Fruit fly (Drosophila melanogaster) whole organism, embryonic: ENCODE measurements around the gene Trm1.

ENCODE experiments used
- ATbp ChIP-seq: fragments of 200-800 bp; sonication (Bioruptor generic); optimal IDR thresholded peaks from 2 replicates; lab custom pipeline; 2017; ENCODE audit warnings: missing biosample characterization, mild to moderate bottlenecking, missing genetic modification characterization, missing genetic modification reagents
- CG10209 ChIP-seq: fragments of 200-800 bp; sonication (Bioruptor generic); optimal IDR thresholded peaks from 3 replicates; lab custom pipeline; 2017; ENCODE audit warnings: missing biosample characterization, mild to moderate bottlenecking, missing genetic modification characterization, missing genetic modification reagents
- CG10366 ChIP-seq: fragments of 200-800 bp; sonication (Bioruptor generic); IDR thresholded peaks from 2 replicates; pipeline ENCODE4 v1.3.6; 2022; ENCODE audit warnings: missing biosample characterization, missing genetic modification characterization
- CG11398 ChIP-seq: fragments of 200-800 bp; sonication (Bioruptor generic); optimal IDR thresholded peaks from 2 replicates; lab custom pipeline; 2016; ENCODE audit warnings: missing biosample characterization, missing genetic modification characterization
- CG11723 ChIP-seq: fragments of 200-800 bp; sonication (Bioruptor generic); optimal IDR thresholded peaks from 2 replicates; lab custom pipeline; 2017; ENCODE audit warnings: missing biosample characterization, mild to moderate bottlenecking, missing genetic modification characterization
- CG12769 ChIP-seq: fragments of 200-800 bp; sonication (Bioruptor generic); optimal IDR thresholded peaks from 2 replicates; lab custom pipeline; 2019; ENCODE audit warnings: missing biosample characterization, mild to moderate bottlenecking, missing genetic modification characterization, moderate library complexity
- CG17385 ChIP-seq: fragments of 200-800 bp; sonication (Bioruptor generic); optimal IDR thresholded peaks from 3 replicates; lab custom pipeline; 2018; ENCODE audit warnings: missing biosample characterization, mild to moderate bottlenecking, missing genetic modification characterization
- CG1832 ChIP-seq: fragments of 200-800 bp; sonication (Bioruptor generic); optimal IDR thresholded peaks from 2 replicates; lab custom pipeline; 2017; ENCODE audit warnings: missing biosample characterization, mild to moderate bottlenecking, missing genetic modification characterization, inconsistent platforms
- CG18619 ChIP-seq: fragments of 200-800 bp; sonication (Bioruptor generic); optimal IDR thresholded peaks from 3 replicates; lab custom pipeline; 2017; ENCODE audit warnings: missing biosample characterization, mild to moderate bottlenecking, missing genetic modification characterization
- CG30020 ChIP-seq: fragments of 200-800 bp; optimal IDR thresholded peaks from 2 replicates; lab custom pipeline; 2019; ENCODE audit warnings: missing biosample characterization, mild to moderate bottlenecking, missing genetic modification characterization, moderate library complexity
- CG31224 ChIP-seq: fragments of 200-800 bp; sonication (Bioruptor generic); IDR thresholded peaks from 2 replicates; pipeline ENCODE4 v1.3.6; 2022; ENCODE audit warnings: missing biosample characterization, missing genetic modification characterization
- CG34422 ChIP-seq: fragments of 200-800 bp; sonication (Bioruptor generic); IDR thresholded peaks from 3 replicates; pipeline ENCODE4 v1.3.6; 2022; ENCODE audit warnings: missing biosample characterization, missing genetic modification characterization
- CG4282 ChIP-seq: fragments of 200-800 bp; sonication (Bioruptor generic); optimal IDR thresholded peaks from 2 replicates; lab custom pipeline; 2016; ENCODE audit warnings: missing biosample characterization, missing genetic modification characterization
- CG6654 ChIP-seq: fragments of 200-800 bp; sonication (Bioruptor generic); optimal IDR thresholded peaks from 2 replicates; lab custom pipeline; 2017; ENCODE audit warnings: missing biosample characterization, mild to moderate bottlenecking, missing genetic modification characterization
- CG6765 ChIP-seq: fragments of 200-800 bp; sonication (Bioruptor generic); optimal IDR thresholded peaks from 3 replicates; lab custom pipeline; 2017; ENCODE audit warnings: missing biosample characterization, mild to moderate bottlenecking, missing genetic modification characterization
- CG6791 ChIP-seq: fragments of 200-800 bp; sonication (Bioruptor generic); IDR thresholded peaks from 3 replicates; pipeline ENCODE4 v1.3.6; 2022; ENCODE audit warnings: missing biosample characterization, missing genetic modification characterization; ENCODE audit not compliant: partially characterized antibody
- CG6813 ChIP-seq: fragments of 200-800 bp; sonication (Bioruptor generic); optimal IDR thresholded peaks from 2 replicates; lab custom pipeline; 2017; ENCODE audit warnings: missing biosample characterization, missing genetic modification characterization, mild to moderate bottlenecking, moderate library complexity, missing genetic modification reagents
- CG7987 ChIP-seq: fragments of 200-800 bp; sonication (Bioruptor generic); optimal IDR thresholded peaks from 2 replicates; lab custom pipeline; 2018; ENCODE audit warnings: missing biosample characterization, mild to moderate bottlenecking, missing genetic modification characterization, moderate library complexity
- CG9727 ChIP-seq: fragments of 200-800 bp; sonication (Bioruptor generic); optimal IDR thresholded peaks from 3 replicates; lab custom pipeline; 2017; ENCODE audit warnings: missing biosample characterization, mild to moderate bottlenecking, missing genetic modification characterization
- CG9817 ChIP-seq: fragments of 200-800 bp; sonication (Bioruptor generic); optimal IDR thresholded peaks from 2 replicates; lab custom pipeline; 2018; ENCODE audit warnings: missing biosample characterization, mild to moderate bottlenecking, missing genetic modification characterization, moderate library complexity
- Drgx ChIP-seq: fragments of 200-800 bp; sonication (Bioruptor generic); IDR thresholded peaks from 2 replicates; pipeline ENCODE4 v1.3.6; 2022; ENCODE audit warnings: missing biosample characterization, missing genetic modification characterization
- H2.0 ChIP-seq: fragments of 200-800 bp; sonication (Bioruptor generic); IDR thresholded peaks from 2 replicates; pipeline ENCODE4 v1.3.6; 2022; ENCODE audit warnings: missing biosample characterization, missing genetic modification characterization
- HLHmδ ChIP-seq: fragments of 200-800 bp; sonication (Bioruptor generic); optimal IDR thresholded peaks from 2 replicates; lab custom pipeline; 2018; ENCODE audit warnings: missing biosample characterization, mild to moderate bottlenecking, missing genetic modification characterization, moderate library complexity
- HmgD ChIP-seq: fragments of 200-800 bp; sonication (Bioruptor generic); optimal IDR thresholded peaks from 3 replicates; lab custom pipeline; 2016; ENCODE audit warnings: missing biosample characterization, missing genetic modification characterization
- MESR4 ChIP-seq: fragments of 200-800 bp; sonication (Bioruptor generic); optimal IDR thresholded peaks from 2 replicates; lab custom pipeline; 2018; ENCODE audit warnings: missing biosample characterization, mild to moderate bottlenecking, missing genetic modification characterization, moderate library complexity
- Med ChIP-seq: fragments of 200-800 bp; sonication (Bioruptor generic); peaks from one replicate; lab custom pipeline; 2016; ENCODE audit warnings: missing biosample characterization, missing genetic modification characterization, mild to moderate bottlenecking, inconsistent platforms, moderate library complexity
- Poxn ChIP-seq: fragments of 200-800 bp; sonication (Bioruptor generic); IDR thresholded peaks from 2 replicates; pipeline ENCODE4 v1.3.6; 2022; ENCODE audit warnings: missing biosample characterization, missing genetic modification characterization
- TFAM ChIP-seq: fragments of 200-800 bp; sonication (Bioruptor generic); optimal IDR thresholded peaks from 2 replicates; lab custom pipeline; 2017; ENCODE audit warnings: missing biosample characterization, missing genetic modification characterization, inconsistent platforms
- Usf ChIP-seq: fragments of 200-800 bp; sonication (Bioruptor generic); optimal IDR thresholded peaks from 2 replicates; lab custom pipeline; 2017; ENCODE audit warnings: missing genotype, missing biosample characterization, missing genetic modification characterization
- amos ChIP-seq: fragments of 200-800 bp; sonication (Bioruptor generic); IDR thresholded peaks from 2 replicates; pipeline ENCODE4 v1.3.6; 2022; ENCODE audit warnings: missing biosample characterization, missing genetic modification characterization; ENCODE audit not compliant: partially characterized antibody
- aop ChIP-seq: fragments of 200-800 bp; sonication (Bioruptor generic); IDR thresholded peaks from 2 replicates; pipeline ENCODE4 v1.3.6; 2022; ENCODE audit warnings: missing biosample characterization, missing genetic modification characterization
- ase ChIP-seq: fragments of 200-800 bp; sonication (Bioruptor generic); IDR thresholded peaks from 3 replicates; pipeline ENCODE4 v1.3.6; 2022; ENCODE audit warnings: missing biosample characterization, missing genetic modification characterization
- bowl ChIP-seq: fragments of 200-800 bp; sonication (Bioruptor generic); IDR thresholded peaks from 2 replicates; pipeline ENCODE4 v1.3.6; 2022; ENCODE audit warnings: missing biosample characterization, missing genetic modification characterization
- caup ChIP-seq: fragments of 200-800 bp; sonication (Bioruptor generic); optimal IDR thresholded peaks from 3 replicates; lab custom pipeline; 2017; ENCODE audit warnings: missing biosample characterization, mild to moderate bottlenecking, missing genetic modification characterization, moderate library complexity; ENCODE audit not compliant: severe bottlenecking
- chm ChIP-seq: fragments of 200-800 bp; sonication (Bioruptor generic); IDR thresholded peaks from 2 replicates; pipeline ENCODE4 v1.3.6; 2022; ENCODE audit warnings: missing biosample characterization, missing genetic modification characterization
- corto ChIP-seq: fragments of 200-800 bp; sonication (Bioruptor generic); optimal IDR thresholded peaks from 2 replicates; lab custom pipeline; 2016; ENCODE audit warnings: missing biosample characterization, mild to moderate bottlenecking, missing genetic modification characterization, moderate library complexity
- cwo ChIP-seq: fragments of 200-800 bp; sonication (Bioruptor generic); optimal IDR thresholded peaks from 3 replicates; lab custom pipeline; 2017; ENCODE audit warnings: missing biosample characterization, missing genetic modification characterization, mild to moderate bottlenecking, moderate library complexity, missing genetic modification reagents
- dm ChIP-seq: fragments of 200-800 bp; sonication (Bioruptor generic); optimal IDR thresholded peaks from 3 replicates; lab custom pipeline; 2016; ENCODE audit warnings: missing biosample characterization, missing genetic modification characterization
- dmrt99B ChIP-seq: fragments of 200-800 bp; sonication (Bioruptor generic); optimal IDR thresholded peaks from 2 replicates; lab custom pipeline; 2018; ENCODE audit warnings: missing biosample characterization, mild to moderate bottlenecking, missing genetic modification characterization, moderate library complexity
- exex ChIP-seq: fragments of 200-800 bp; sonication (Bioruptor generic); optimal IDR thresholded peaks from 4 replicates; lab custom pipeline; 2018; ENCODE audit warnings: missing biosample characterization, mild to moderate bottlenecking, missing genetic modification characterization, moderate library complexity
- gcm ChIP-seq: fragments of 200-800 bp; sonication (Bioruptor generic); optimal IDR thresholded peaks from 2 replicates; lab custom pipeline; 2019; ENCODE audit warnings: missing biosample characterization, mild to moderate bottlenecking, missing genetic modification characterization, moderate library complexity
- jing ChIP-seq: fragments of 200-800 bp; sonication (Bioruptor generic); optimal IDR thresholded peaks from 2 replicates; lab custom pipeline; 2018; ENCODE audit warnings: missing biosample characterization, mild to moderate bottlenecking, missing genetic modification characterization
- lbe ChIP-seq: fragments of 200-800 bp; sonication (Bioruptor generic); optimal IDR thresholded peaks from 2 replicates; lab custom pipeline; 2016; ENCODE audit warnings: missing biosample characterization, mild to moderate bottlenecking, missing genetic modification characterization
- lmd ChIP-seq: fragments of 200-800 bp; sonication (Bioruptor generic); IDR thresholded peaks from 2 replicates; pipeline ENCODE4 v1.3.6; 2022; ENCODE audit warnings: missing biosample characterization, missing genetic modification characterization
- mirr ChIP-seq: fragments of 200-800 bp; sonication (Bioruptor generic); optimal IDR thresholded peaks from 3 replicates; lab custom pipeline; 2018; ENCODE audit warnings: missing biosample characterization, mild to moderate bottlenecking, missing genetic modification characterization
- psq ChIP-seq: fragments of 200-800 bp; sonication (Bioruptor generic); optimal IDR thresholded peaks from 2 replicates; lab custom pipeline; 2017; ENCODE audit warnings: missing biosample characterization, missing genetic modification characterization
- shn ChIP-seq: fragments of 200-800 bp; sonication (Bioruptor generic); optimal IDR thresholded peaks from 3 replicates; lab custom pipeline; 2016; ENCODE audit warnings: missing biosample characterization, missing genetic modification characterization
- sna ChIP-seq: fragments of 200-800 bp; sonication (Bioruptor generic); IDR thresholded peaks from 2 replicates; pipeline ENCODE4 v1.3.6; 2022; ENCODE audit warnings: missing biosample characterization, missing genetic modification characterization; ENCODE audit not compliant: partially characterized antibody
- sug ChIP-seq: fragments of 200-800 bp; optimal IDR thresholded peaks from 2 replicates; lab custom pipeline; 2019; ENCODE audit warnings: missing biosample characterization, mild to moderate bottlenecking, missing genetic modification characterization, moderate library complexity
- vvl ChIP-seq: fragments of 200-800 bp; sonication (Bioruptor generic); IDR thresholded peaks from 2 replicates; pipeline ENCODE4 v1.3.6; 2022; ENCODE audit warnings: missing biosample characterization, missing genetic modification characterization
- zfh1 ChIP-seq: fragments of 200-800 bp; sonication (Bioruptor generic); IDR thresholded peaks from 3 replicates; pipeline ENCODE4 v1.3.6; 2022; ENCODE audit warnings: missing biosample characterization, missing genetic modification characterization

Trm1 gene

dm6 chr2L:12475308-12475707 is 47.5 kb downstream of the Trm1 start (continued):
- peak; percentile 84 for TF ChIP-seq CG6813 (GFP tag; lab: Kevin White, UChicago)
- peak; percentile 38 for TF ChIP-seq CG17385 (GFP tag; lab: Kevin White, UChicago)
- TF ChIP-seq CG30020 (tag; lab: Kevin White, UChicago): no peak
- TF ChIP-seq CG11723 (GFP tag; lab: Kevin White, UChicago): no peak
- peak; percentile 39 for TF ChIP-seq ATbp
- no peak for TF ChIP-seq Poxn (GFP tag; lab: Robert Waterston, UW)
- no peak for TF ChIP-seq CG34422 (GFP tag; lab: Robert Waterston, UW)
- TF ChIP-seq cwo (GFP tag; lab: Kevin White, UChicago): peak; percentile 30
- no peak for TF ChIP-seq shn
- TF ChIP-seq CG12769 (tag; lab: Kevin White, UChicago): peak; percentile 19
- no peak for TF ChIP-seq gcm (GFP tag; lab: Kevin White, UChicago)
- TF ChIP-seq CG4282 (GFP tag; lab: Kevin White, UChicago): no peak
- TF ChIP-seq dmrt99B (tag; lab: Kevin White, UChicago): peak; percentile 15
- TF ChIP-seq CG9727 (GFP tag; lab: Kevin White, UChicago): peak; percentile 34
- TF ChIP-seq sug: peak; percentile 78
- TF ChIP-seq CG31224 (GFP tag; lab: Robert Waterston, UW): peak; percentile 91
- TF ChIP-seq Drgx (GFP tag; lab: Robert Waterston, UW): no peak
- TF ChIP-seq TFAM: no peak
- TF ChIP-seq chm (GFP tag; lab: Robert Waterston, UW): peak; percentile 27; the same call in 1 of the 2 replicates
- TF ChIP-seq lmd: no peak
- TF ChIP-seq jing (GFP tag; lab: Kevin White, UChicago): no peak
- TF ChIP-seq corto (GFP tag; lab: Kevin White, UChicago): peak; percentile 34
- TF ChIP-seq MESR4: no peak
- 0 out of 3 replicates have a peak, but pooled peaks have one; percentile 9 for TF ChIP-seq zfh1 (GFP tag; lab: Robert Waterston, UW)
- TF ChIP-seq aop (GFP tag; lab: Robert Waterston, UW): no peak
- no peak for TF ChIP-seq CG6654
- TF ChIP-seq ase (GFP tag; lab: Robert Waterston, UW): no peak
- TF ChIP-seq dm: no peak
- peak; percentile 82 for TF ChIP-seq lbe (GFP tag; lab: Kevin White, UChicago)
- no peak for TF ChIP-seq sna
- TF ChIP-seq HLHmδ: no peak
- TF ChIP-seq CG9817: no peak
- no peak for TF ChIP-seq CG10366
- TF ChIP-seq CG6765: no peak
- no peak for TF ChIP-seq bowl (GFP tag; lab: Robert Waterston, UW)
- no peak for TF ChIP-seq HmgD
- no peak for TF ChIP-seq psq (GFP tag; lab: Kevin White, UChicago)
- TF ChIP-seq CG1832 (GFP tag; lab: Kevin White, UChicago): no peak
- peak; percentile 86 for TF ChIP-seq Med
- TF ChIP-seq Usf: no peak
- peak; percentile 24 for TF ChIP-seq CG18619 (GFP tag; lab: Kevin White, UChicago)
- peak; percentile 59 for TF ChIP-seq caup (GFP tag; lab: Kevin White, UChicago)
- no peak for TF ChIP-seq amos (GFP tag; lab: Robert Waterston, UW)
- TF ChIP-seq exex: peak; percentile 79
- peak; percentile 82 for TF ChIP-seq CG7987 (GFP tag; lab: Kevin White, UChicago)
- no peak for TF ChIP-seq H2.0 (GFP tag; lab: Robert Waterston, UW)
- TF ChIP-seq CG10209: peak; percentile 49
- TF ChIP-seq CG6791 (GFP tag; lab: Robert Waterston, UW): no peak
- TF ChIP-seq vvl (GFP tag; lab: Robert Waterston, UW): 0 out of 2 replicates have a peak, but pooled peaks have one; percentile 19
- peak; percentile 76 for TF ChIP-seq mirr (GFP tag; lab: Kevin White, UChicago)
- peak; percentile 17 for TF ChIP-seq CG11398 (GFP tag; lab: Kevin White, UChicago)
